Worm (Caenorhabditis elegans): ENCODE data around the gene Y54G2A.57.

Y54G2A.57 gene

DNA sequence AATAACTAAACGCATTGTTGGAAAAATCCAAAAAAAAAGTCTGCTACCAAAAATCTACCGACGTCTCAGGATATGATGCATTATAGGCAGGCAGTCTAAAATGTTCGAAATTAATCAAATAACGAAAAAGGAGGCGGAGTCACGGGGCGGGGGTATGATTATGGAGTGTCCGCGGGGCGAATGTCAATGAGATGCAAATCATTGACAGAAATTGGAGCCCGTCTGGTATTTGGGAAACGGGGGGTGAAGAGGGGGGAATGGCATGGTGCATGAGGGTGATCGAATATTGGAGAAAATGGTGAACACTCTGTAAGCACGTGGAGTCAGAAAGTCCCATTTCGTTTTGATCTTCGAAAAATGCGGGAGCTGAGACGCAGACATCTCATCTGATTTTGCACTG lies 8.6 kb downstream of the Y54G2A.57 start, which contains the start of gene lad-2:
Gene lad-2 (minus strand): TSS at position 101 of the 400 bp plus-strand sequence.
- no peak for TF ChIP-seq med-1 (GFP tag; optimal IDR thresholded peaks at IDR 0.05; ENCODE audit: insufficient read depth)
- TF ChIP-seq tab-1 (GFP tag; IDR thresholded peaks at IDR 0.05) = no peak
- no peak for TF ChIP-seq cog-1 (tag; optimal IDR thresholded peaks at IDR 0.05)
- no peak for TF ChIP-seq ztf-29 (GFP tag; IDR thresholded peaks at IDR 0.05)
- TF ChIP-seq flt-1 (GFP tag; IDR thresholded peaks at IDR 0.05) = no peak
- TF ChIP-seq klf-2 (GFP tag; conservative IDR thresholded peaks at IDR 0.05) = no peak
- no peak for TF ChIP-seq T22C8.4 (GFP tag; IDR thresholded peaks at IDR 0.05)
- no peak for TF ChIP-seq ref-1 (GFP tag; conservative IDR thresholded peaks at IDR 0.05)
- TF ChIP-seq ztf-23 (GFP tag; IDR thresholded peaks at IDR 0.05) = no peak

DNA sequence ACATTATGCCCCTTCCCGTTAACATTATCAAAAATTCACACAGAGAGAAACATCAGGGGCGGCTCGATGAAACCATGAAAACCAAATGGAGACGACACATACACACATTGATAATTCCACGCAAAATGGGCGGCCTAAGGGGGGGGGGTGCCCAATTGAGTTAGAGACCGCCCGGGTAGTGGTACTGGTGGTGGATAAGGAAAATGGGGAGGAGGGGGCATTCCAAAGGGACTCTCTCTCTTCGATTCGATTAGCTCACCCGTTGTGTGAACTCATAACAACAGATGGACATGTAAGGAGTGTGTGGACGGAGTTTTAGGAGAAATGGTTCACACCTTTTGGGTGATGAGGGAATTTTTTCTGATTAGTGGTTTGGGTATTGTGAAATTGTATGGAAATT lies 12.7 kb downstream of the Y54G2A.57 start:
- TF ChIP-seq ztf-23 (GFP tag; IDR thresholded peaks at IDR 0.05) = no peak
- TF ChIP-seq cog-1 (tag; optimal IDR thresholded peaks at IDR 0.05) = no peak
- TF ChIP-seq T22C8.4 (GFP tag; IDR thresholded peaks at IDR 0.05) = no peak
- no peak for TF ChIP-seq klf-2 (GFP tag; conservative IDR thresholded peaks at IDR 0.05)
- no peak for TF ChIP-seq med-1 (GFP tag; optimal IDR thresholded peaks at IDR 0.05; ENCODE audit: insufficient read depth)
- TF ChIP-seq flt-1 (GFP tag; IDR thresholded peaks at IDR 0.05) = no peak
- no peak for TF ChIP-seq tab-1 (GFP tag; IDR thresholded peaks at IDR 0.05)
- TF ChIP-seq ref-1 (GFP tag; conservative IDR thresholded peaks at IDR 0.05) = no peak
- no peak for TF ChIP-seq ztf-29 (GFP tag; IDR thresholded peaks at IDR 0.05)

DNA sequence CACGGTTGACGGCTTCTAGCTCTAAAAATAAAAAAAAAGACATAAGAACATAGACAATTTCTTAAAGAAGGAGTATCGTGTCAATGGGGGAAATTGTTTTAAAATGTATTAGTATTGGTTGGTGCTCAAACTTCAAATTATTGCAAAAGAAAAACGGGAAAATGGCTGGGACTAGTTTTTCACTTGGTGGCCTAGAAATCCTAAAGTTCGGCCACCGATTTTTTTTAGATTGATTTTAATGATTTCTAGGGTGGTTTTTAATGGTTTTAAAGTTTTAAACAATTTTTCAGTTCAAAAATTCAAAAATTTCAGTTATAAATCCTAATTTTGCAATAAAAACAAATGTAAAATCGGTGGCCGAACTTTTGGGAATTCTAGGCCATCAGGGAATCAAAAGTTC lies 17.0 kb downstream of the Y54G2A.57 start:
- no peak for TF ChIP-seq ztf-23 (GFP tag; IDR thresholded peaks at IDR 0.05)
- TF ChIP-seq ref-1 (GFP tag; conservative IDR thresholded peaks at IDR 0.05) = no peak
- TF ChIP-seq ztf-29 (GFP tag; IDR thresholded peaks at IDR 0.05) = no peak
- no peak for TF ChIP-seq med-1 (GFP tag; optimal IDR thresholded peaks at IDR 0.05; ENCODE audit: insufficient read depth)
- TF ChIP-seq tab-1 (GFP tag; IDR thresholded peaks at IDR 0.05) = no peak
- TF ChIP-seq cog-1 (tag; optimal IDR thresholded peaks at IDR 0.05) = no peak
- no peak for TF ChIP-seq klf-2 (GFP tag; conservative IDR thresholded peaks at IDR 0.05)
- TF ChIP-seq flt-1 (GFP tag; IDR thresholded peaks at IDR 0.05) = no peak
- no peak for TF ChIP-seq T22C8.4 (GFP tag; IDR thresholded peaks at IDR 0.05)

DNA sequence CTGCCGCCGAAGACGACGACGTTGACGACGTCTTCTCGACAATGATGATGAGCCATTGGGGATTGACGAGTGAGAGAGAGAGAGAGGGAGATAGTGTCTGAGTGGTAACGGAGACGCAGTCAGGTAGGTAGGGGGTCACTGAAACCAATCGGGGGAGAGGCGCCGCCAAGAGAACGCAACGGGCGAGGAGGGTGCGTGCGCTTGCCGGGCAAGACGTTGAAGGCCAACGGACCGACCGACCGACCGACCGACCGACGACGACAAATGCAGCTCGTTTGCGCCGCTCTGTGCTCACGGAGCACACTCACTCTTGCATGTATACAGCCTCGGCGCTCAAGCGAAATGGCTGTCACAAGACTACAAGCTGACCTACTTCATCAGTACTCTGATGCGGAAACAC lies 20.8 kb downstream of the Y54G2A.57 start:
- no peak for TF ChIP-seq klf-2 (GFP tag; conservative IDR thresholded peaks at IDR 0.05)
- TF ChIP-seq flt-1 (GFP tag; IDR thresholded peaks at IDR 0.05) = 0 out of 2 replicates have a peak, but pooled peaks have one; percentile 11
- TF ChIP-seq ztf-29 (GFP tag; IDR thresholded peaks at IDR 0.05) = 0 out of 2 replicates have a peak, but pooled peaks have one; percentile 48

DNA sequence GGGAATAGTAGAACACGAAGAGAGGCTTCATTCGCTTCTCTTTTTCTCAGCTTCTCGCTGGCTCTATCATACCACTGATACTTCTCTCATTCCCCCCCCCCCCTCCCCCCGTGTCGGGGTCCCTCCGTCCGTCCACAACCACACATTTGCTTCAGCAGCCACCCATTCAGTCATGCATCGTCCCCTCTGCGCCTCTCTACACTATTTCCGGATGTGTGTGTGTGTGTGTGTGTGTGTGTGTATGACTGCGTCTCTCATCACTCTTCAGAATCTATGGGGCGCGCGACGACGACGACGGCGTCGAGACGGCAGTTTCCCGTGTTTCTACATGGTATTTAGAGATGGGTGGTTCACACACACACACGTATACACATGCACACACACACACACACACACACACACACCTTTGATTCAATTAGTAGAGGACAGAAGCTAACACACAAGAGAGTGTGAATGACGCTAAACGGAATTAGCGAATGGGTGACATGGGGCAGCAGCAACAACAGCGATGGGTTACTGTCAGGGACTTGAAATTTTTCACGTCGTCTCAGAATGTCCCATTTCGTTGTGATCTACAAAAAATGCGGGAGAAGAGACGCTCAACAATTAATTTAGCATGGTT lies 23.6 kb downstream of the Y54G2A.57 start:
- TF ChIP-seq cog-1 (tag; optimal IDR thresholded peaks at IDR 0.05) (peak; percentile 74), flt-1 (GFP tag; IDR thresholded peaks at IDR 0.05) (peak; percentile 50; the same call in 1 of the 2 replicates), T22C8.4 (GFP tag; IDR thresholded peaks at IDR 0.05) (no peak), tab-1 (GFP tag; IDR thresholded peaks at IDR 0.05) (0 out of 2 replicates have a peak, but pooled peaks have one; percentile 35)

DNA sequence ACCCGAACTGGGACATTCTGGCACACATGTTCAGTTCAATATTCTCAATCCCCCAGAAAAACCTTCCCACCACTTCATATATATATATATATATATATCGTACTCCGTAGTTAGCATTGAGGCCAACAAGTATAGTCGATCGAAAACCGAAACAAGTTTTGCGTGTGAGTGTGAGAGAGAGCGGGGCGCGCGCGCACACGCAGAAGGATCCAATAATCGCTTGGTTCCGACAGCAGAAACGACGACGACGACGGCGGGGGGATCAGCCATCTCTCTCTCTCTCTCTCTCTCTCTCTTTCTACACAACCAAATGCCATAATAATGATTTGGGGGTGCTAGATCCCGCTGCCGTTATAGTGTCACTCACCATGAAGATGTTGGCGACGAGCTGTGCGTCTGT lies 25.1 kb downstream of the Y54G2A.57 start:
- TF ChIP-seq ztf-23 (GFP tag; IDR thresholded peaks at IDR 0.05) (no peak), tab-1 (GFP tag; IDR thresholded peaks at IDR 0.05) (no peak), cog-1 (tag; optimal IDR thresholded peaks at IDR 0.05) (no peak), med-1 (GFP tag; optimal IDR thresholded peaks at IDR 0.05; ENCODE audit: insufficient read depth) (no peak), ref-1 (GFP tag; conservative IDR thresholded peaks at IDR 0.05) (no peak), ztf-29 (GFP tag; IDR thresholded peaks at IDR 0.05) (no peak), T22C8.4 (GFP tag; IDR thresholded peaks at IDR 0.05) (no peak), klf-2 (GFP tag; conservative IDR thresholded peaks at IDR 0.05) (no peak)

DNA sequence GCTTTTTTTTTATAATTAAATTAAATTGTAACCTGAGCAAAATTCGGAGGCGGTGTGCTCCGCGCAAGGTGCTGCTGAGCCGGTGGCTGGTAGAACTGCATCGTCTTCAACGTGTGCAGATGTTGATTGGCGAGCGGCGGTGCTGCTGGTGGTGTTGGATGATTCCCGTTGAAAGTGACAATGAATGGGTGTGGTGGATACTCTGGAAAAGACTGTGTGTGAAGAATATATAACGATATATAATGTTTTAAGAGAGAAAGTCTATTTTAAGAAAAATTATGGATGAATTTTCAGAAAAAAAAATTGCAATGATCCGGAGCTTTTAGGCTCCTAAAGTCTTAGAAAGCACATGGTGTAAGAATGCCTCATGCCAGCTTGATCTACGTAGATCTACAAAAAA lies 25.6 kb downstream of the Y54G2A.57 start, which contains the start of gene Y54G2A.26:
Gene Y54G2A.26 (minus strand): TSS at position 101 of the 400 bp plus-strand sequence.
- TF ChIP-seq med-1 (GFP tag; optimal IDR thresholded peaks at IDR 0.05; ENCODE audit: insufficient read depth) = no peak
- no peak for TF ChIP-seq cog-1 (tag; optimal IDR thresholded peaks at IDR 0.05)
- TF ChIP-seq klf-2 (GFP tag; conservative IDR thresholded peaks at IDR 0.05) = no peak
- TF ChIP-seq ztf-23 (GFP tag; IDR thresholded peaks at IDR 0.05) = no peak
- no peak for TF ChIP-seq T22C8.4 (GFP tag; IDR thresholded peaks at IDR 0.05)
- TF ChIP-seq ref-1 (GFP tag; conservative IDR thresholded peaks at IDR 0.05) = no peak
- TF ChIP-seq ztf-29 (GFP tag; IDR thresholded peaks at IDR 0.05) = no peak
- no peak for TF ChIP-seq flt-1 (GFP tag; IDR thresholded peaks at IDR 0.05)
- TF ChIP-seq tab-1 (GFP tag; IDR thresholded peaks at IDR 0.05) = no peak

DNA sequence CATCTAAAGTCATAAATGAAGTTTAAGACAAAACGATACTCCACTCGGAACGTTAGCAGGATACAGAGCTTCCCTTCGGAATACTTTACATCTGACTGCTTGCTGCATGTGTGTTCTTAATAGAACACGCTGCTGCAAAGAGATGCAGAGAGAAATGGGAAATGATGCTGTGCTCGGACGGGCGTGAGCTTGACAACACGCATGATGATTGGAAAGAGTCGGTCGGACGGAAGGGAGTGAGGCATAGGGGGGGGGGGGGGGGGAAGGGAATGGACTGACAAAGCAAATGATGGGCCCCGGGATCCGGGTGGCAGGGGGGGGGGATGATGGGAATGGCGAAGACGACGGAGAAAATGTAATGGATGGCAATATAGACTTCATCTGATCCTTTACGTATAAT lies 27.6 kb downstream of the Y54G2A.57 start:
- TF ChIP-seq ztf-23 (GFP tag; IDR thresholded peaks at IDR 0.05) (no peak), ztf-29 (GFP tag; IDR thresholded peaks at IDR 0.05) (no peak), tab-1 (GFP tag; IDR thresholded peaks at IDR 0.05) (0 out of 2 replicates have a peak, but pooled peaks have one; percentile 44)

DNA sequence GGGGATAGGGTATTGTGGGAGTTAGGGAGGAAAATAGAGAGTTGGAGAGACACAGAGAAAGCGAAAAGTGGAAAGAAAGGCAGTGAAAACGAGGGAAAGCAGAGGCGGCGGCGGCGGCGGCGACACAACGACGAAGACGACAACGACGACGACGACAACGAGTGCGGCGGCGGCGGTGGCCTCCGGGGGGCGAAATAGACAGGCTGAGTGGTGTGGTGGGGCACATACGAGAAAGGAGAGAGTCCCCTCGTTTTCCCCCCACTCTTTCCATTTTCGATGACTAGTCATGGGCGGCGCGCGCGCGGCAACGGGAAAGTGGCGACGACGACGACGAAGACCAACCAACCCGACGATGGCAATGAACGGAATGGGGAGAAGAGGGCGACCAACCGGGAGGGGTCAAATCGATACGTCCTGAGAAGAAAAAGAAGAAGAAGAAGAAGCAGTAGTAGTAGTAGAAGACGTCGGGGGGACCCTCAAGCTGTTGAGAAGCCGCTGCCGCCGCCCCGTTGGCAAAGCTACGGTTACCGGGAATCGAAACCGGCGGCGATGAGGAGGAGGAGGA lies 28.9 kb downstream of the Y54G2A.57 start:
- TF ChIP-seq med-1 (GFP tag; optimal IDR thresholded peaks at IDR 0.05; ENCODE audit: insufficient read depth) (no peak), T22C8.4 (GFP tag; IDR thresholded peaks at IDR 0.05) (no peak), ztf-29 (GFP tag; IDR thresholded peaks at IDR 0.05) (no peak; the same call in 1 of the 2 replicates), ztf-23 (GFP tag; IDR thresholded peaks at IDR 0.05) (peak; percentile 58; the same call in 1 of the 2 replicates), ref-1 (GFP tag; conservative IDR thresholded peaks at IDR 0.05) (no peak), cog-1 (tag; optimal IDR thresholded peaks at IDR 0.05) (peak; percentile 33), klf-2 (GFP tag; conservative IDR thresholded peaks at IDR 0.05) (0 out of 2 replicates have a peak, but pooled peaks have one; percentile 13), flt-1 (GFP tag; IDR thresholded peaks at IDR 0.05) (0 out of 2 replicates have a peak, but pooled peaks have one; percentile 8), tab-1 (GFP tag; IDR thresholded peaks at IDR 0.05) (no peak)

DNA sequence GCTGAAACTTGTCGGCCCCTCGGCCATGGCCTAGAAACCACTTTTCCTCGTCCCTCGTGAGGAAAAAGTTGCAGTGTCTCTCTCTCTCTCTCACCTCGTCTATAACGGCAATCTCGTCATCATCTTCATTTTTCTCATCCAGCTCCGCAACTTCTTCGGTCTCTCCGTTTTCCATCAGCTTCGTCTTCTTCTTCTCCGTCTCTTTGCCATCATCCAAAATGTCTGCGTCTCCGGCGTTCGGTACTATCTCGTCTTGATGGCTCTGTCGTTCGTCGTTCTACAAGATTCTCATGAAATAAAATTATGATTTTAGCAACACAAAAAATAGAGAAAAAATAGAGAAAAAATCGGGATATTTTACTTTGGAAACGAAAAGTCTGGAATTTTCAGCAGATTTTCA lies 31.8 kb downstream of the Y54G2A.57 start:
- TF ChIP-seq ztf-23 (GFP tag; IDR thresholded peaks at IDR 0.05) (no peak), cog-1 (tag; optimal IDR thresholded peaks at IDR 0.05) (no peak), ref-1 (GFP tag; conservative IDR thresholded peaks at IDR 0.05) (no peak)
